Worm (Caenorhabditis elegans) whole organism, L4 larva: ENCODE measurements around the gene B0244.17.
A peak's percentile ranks its signal among the peaks of the same experiment; 100 is the strongest.

ENCODE experiments used
- F37D6.2 ChIP-seq: sonication (generic microtip); optimal IDR thresholded peaks from 2 replicates; lab custom pipeline; 2016; ENCODE audit warnings: mild to moderate bottlenecking, missing genetic modification characterization, missing compliant biosample characterization
- F44E2.7 ChIP-seq: fragments of 200-800 bp; sonication (Bioruptor generic); IDR thresholded peaks from 2 replicates; pipeline ENCODE4 v2.1.2; 2022; ENCODE audit warnings: missing genetic modification characterization, missing compliant biosample characterization
- F49E8.2 ChIP-seq: sonication (generic microtip); optimal IDR thresholded peaks from 2 replicates; lab custom pipeline; 2016; ENCODE audit warnings: missing compliant biosample characterization, mild to moderate bottlenecking, missing genetic modification characterization, borderline replicate concordance
- T20F7.1 ChIP-seq: fragments of 200-800 bp; sonication (Bioruptor generic); optimal IDR thresholded peaks from 2 replicates; lab custom pipeline; 2018; ENCODE audit warnings: mild to moderate bottlenecking, missing genetic modification characterization, missing compliant biosample characterization
- Y5F2A.4 ChIP-seq: fragments of 200-800 bp; sonication (Bioruptor generic); optimal IDR thresholded peaks from 2 replicates; lab custom pipeline; 2018; ENCODE audit warnings: mild to moderate bottlenecking, missing genetic modification characterization, missing compliant biosample characterization
- aha-1 ChIP-seq: fragments of 150-350 bp; peaks from one replicate; lab custom pipeline; 2014; ENCODE audit warnings: missing biosample characterization, missing genetic modification characterization
- aly-2 ChIP-seq: sonication (generic microtip); optimal IDR thresholded peaks from 2 replicates; lab custom pipeline; 2018; ENCODE audit warnings: missing biosample characterization, missing genetic modification characterization
- ceh-32 ChIP-seq: sonication (generic microtip); optimal IDR thresholded peaks from 2 replicates; lab custom pipeline; 2016; ENCODE audit warnings: mild to moderate bottlenecking, missing genetic modification characterization, missing compliant biosample characterization; ENCODE audit not compliant: poor library complexity
- ceh-62 ChIP-seq: sonication (generic microtip); optimal IDR thresholded peaks from 2 replicates; lab custom pipeline; 2017; ENCODE audit warnings: missing biosample characterization, missing genetic modification characterization
- ces-1 ChIP-seq: fragments of 150-350 bp; sonication (generic microtip); optimal IDR thresholded peaks from 4 replicates; lab custom pipeline; 2014; ENCODE audit warnings: missing biosample characterization, missing genetic modification reagents, missing genetic modification characterization
- ctbp-1 ChIP-seq: fragments of 200-800 bp; sonication (Bioruptor generic); IDR thresholded peaks from 2 replicates; pipeline ENCODE4 v1.3.6; 2022; ENCODE audit warnings: missing genetic modification reagents, missing genetic modification characterization, missing compliant biosample characterization
- daf-16 ChIP-seq, 3 experiments: sonication (generic microtip); optimal IDR thresholded peaks; 2 replicates each; lab custom pipeline; 2016 to 2017; ENCODE audit warnings: missing genetic modification characterization in 3 of 3, missing genetic modification reagents in 3 of 3, mild to moderate bottlenecking in 2 of 3, missing compliant biosample characterization in 2 of 3, missing biosample characterization in 1 of 3, moderate library complexity in 1 of 3
- dmd-8 ChIP-seq: fragments of 200-800 bp; sonication (Bioruptor generic); IDR thresholded peaks from 2 replicates; pipeline ENCODE4 v1.3.6; 2022; ENCODE audit warnings: missing genetic modification characterization, missing compliant biosample characterization
- dpl-1 ChIP-seq: fragments of 150-350 bp; optimal IDR thresholded peaks from 2 replicates; lab custom pipeline; 2014; ENCODE audit warnings: missing biosample characterization, missing genetic modification reagents, missing genetic modification characterization
- dve-1 ChIP-seq: sonication (generic microtip); optimal IDR thresholded peaks from 2 replicates; lab custom pipeline; 2017; ENCODE audit warnings: antibody characterized with exemption, mild to moderate bottlenecking, missing genetic modification characterization, missing compliant biosample characterization; ENCODE audit not compliant: insufficient read depth
- egl-27 ChIP-seq: sonication (generic microtip); optimal IDR thresholded peaks from 3 replicates; lab custom pipeline; 2017; ENCODE audit warnings: missing biosample characterization, missing genetic modification reagents, missing genetic modification characterization
- egl-43 ChIP-seq: fragments of 200-800 bp; sonication (Bioruptor generic); IDR thresholded peaks from 2 replicates; pipeline ENCODE4 v1.3.6; 2022; ENCODE audit warnings: missing genetic modification reagents, missing genetic modification characterization, missing compliant biosample characterization
- hif-1 ChIP-seq, 2 experiments: sonication (generic microtip); optimal IDR thresholded peaks; 2 replicates each; lab custom pipeline; 2016 to 2017; ENCODE audit warnings: missing compliant biosample characterization in 2 of 2, missing genetic modification characterization in 2 of 2, missing genetic modification reagents in 2 of 2, missing genotype in 2 of 2, mild to moderate bottlenecking in 1 of 2
- hlh-30 ChIP-seq: sonication (generic microtip); optimal IDR thresholded peaks from 2 replicates; lab custom pipeline; 2017; ENCODE audit warnings: antibody characterized with exemption, mild to moderate bottlenecking, missing genetic modification characterization, missing compliant biosample characterization; ENCODE audit not compliant: insufficient read depth
- jun-1 ChIP-seq: fragments of 150-350 bp; optimal IDR thresholded peaks from 2 replicates; lab custom pipeline; 2014; ENCODE audit warnings: missing biosample characterization, missing genetic modification reagents, missing genetic modification characterization
- lin-1 ChIP-seq: fragments of 200-800 bp; sonication (Bioruptor generic); IDR thresholded peaks from 2 replicates; pipeline ENCODE4 v1.3.6; 2022; ENCODE audit warnings: missing genetic modification reagents, missing genetic modification characterization, missing compliant biosample characterization
- lin-38 ChIP-seq: fragments of 200-800 bp; sonication (Bioruptor generic); IDR thresholded peaks from 2 replicates; pipeline ENCODE4 v1.3.6; 2022; ENCODE audit warnings: missing genetic modification reagents, missing genetic modification characterization, missing compliant biosample characterization
- mes-2 ChIP-seq: sonication (generic microtip); optimal IDR thresholded peaks from 2 replicates; lab custom pipeline; 2016; ENCODE audit warnings: missing genotype, mild to moderate bottlenecking, missing genetic modification characterization, missing compliant biosample characterization; ENCODE audit not compliant: poor library complexity, severe bottlenecking
- mxl-2 ChIP-seq: fragments of 200-800 bp; sonication (Bioruptor generic); conservative IDR thresholded peaks from 2 replicates; pipeline ENCODE4 v1.3.6; 2022; ENCODE audit warnings: missing genetic modification reagents, missing genetic modification characterization, missing compliant biosample characterization
- nhr-10 ChIP-seq: fragments of 150-350 bp; optimal IDR thresholded peaks from 2 replicates; lab custom pipeline; 2014; ENCODE audit warnings: missing biosample characterization, missing genetic modification characterization
- nhr-102 ChIP-seq: sonication (generic microtip); optimal IDR thresholded peaks from 2 replicates; lab custom pipeline; 2016; ENCODE audit warnings: mild to moderate bottlenecking, missing genetic modification characterization, moderate library complexity, missing compliant biosample characterization
- nhr-25 ChIP-seq: sonication (generic microtip); optimal IDR thresholded peaks from 2 replicates; lab custom pipeline; 2017; ENCODE audit warnings: missing genetic modification characterization, mild to moderate bottlenecking, missing compliant biosample characterization, antibody characterized with exemption, moderate library complexity, borderline replicate concordance; ENCODE audit not compliant: insufficient read depth
- nhr-28 ChIP-seq: fragments of 150-350 bp; optimal IDR thresholded peaks from 2 replicates; lab custom pipeline; 2014; ENCODE audit warnings: missing biosample characterization, missing genetic modification characterization
- nhr-42 ChIP-seq: fragments of 200-800 bp; sonication (Bioruptor generic); IDR thresholded peaks from 2 replicates; pipeline ENCODE4 v1.3.6; 2022; ENCODE audit warnings: missing genetic modification characterization, missing compliant biosample characterization
- nhr-48 ChIP-seq: sonication (generic microtip); optimal IDR thresholded peaks from 2 replicates; lab custom pipeline; 2016; ENCODE audit warnings: mild to moderate bottlenecking, missing genetic modification characterization, missing compliant biosample characterization
- nhr-6 ChIP-seq: fragments of 150-350 bp; optimal IDR thresholded peaks from 2 replicates; lab custom pipeline; 2014; ENCODE audit warnings: missing biosample characterization, missing genetic modification characterization
- rbr-2 ChIP-seq: sonication (generic microtip); optimal IDR thresholded peaks from 2 replicates; lab custom pipeline; 2016; ENCODE audit warnings: missing genotype, missing genetic modification characterization, missing compliant biosample characterization
- snpc-4 ChIP-seq: fragments of 150-350 bp; optimal IDR thresholded peaks from 2 replicates; lab custom pipeline; 2014; ENCODE audit warnings: missing biosample characterization, missing genetic modification characterization
- spr-1 ChIP-seq: sonication (generic microtip); optimal IDR thresholded peaks from 2 replicates; lab custom pipeline; 2016; ENCODE audit warnings: mild to moderate bottlenecking, missing genetic modification characterization, missing compliant biosample characterization
- spr-3 ChIP-seq: fragments of 200-800 bp; sonication (Bioruptor generic); optimal IDR thresholded peaks from 2 replicates; lab custom pipeline; 2018; ENCODE audit warnings: mild to moderate bottlenecking, missing genetic modification characterization, missing compliant biosample characterization
- tag-97 ChIP-seq: fragments of 200-800 bp; sonication (Bioruptor generic); IDR thresholded peaks from 2 replicates; pipeline ENCODE4 v1.3.6; 2022; ENCODE audit warnings: missing genetic modification characterization, missing compliant biosample characterization
- tra-1 ChIP-seq: fragments of 200-800 bp; sonication (Bioruptor generic); IDR thresholded peaks from 2 replicates; pipeline ENCODE4 v1.3.6; 2022; ENCODE audit warnings: missing genetic modification reagents, missing genetic modification characterization, missing compliant biosample characterization
- unc-39 ChIP-seq: sonication (generic microtip); optimal IDR thresholded peaks from 2 replicates; lab custom pipeline; 2017; ENCODE audit warnings: missing biosample characterization, missing genetic modification characterization
- unc-62 ChIP-seq, 3 experiments: fragments of 150-350 bp in 1 of 3; sonication (generic microtip); optimal IDR thresholded peaks in 2 of 3; peaks in 1 of 3; 1 replicate in 1 of 3; 2 replicates in 2 of 3; lab custom pipeline; 2014 to 2017; ENCODE audit warnings: missing biosample characterization in 3 of 3, missing genetic modification characterization in 3 of 3, missing genetic modification reagents in 3 of 3, missing genotype in 1 of 3
- zfp-2 ChIP-seq: sonication (generic microtip); optimal IDR thresholded peaks from 2 replicates; lab custom pipeline; 2016; ENCODE audit warnings: mild to moderate bottlenecking, missing genetic modification characterization, missing compliant biosample characterization
- zfp-3 ChIP-seq: fragments of 200-800 bp; sonication (Bioruptor generic); conservative IDR thresholded peaks from 2 replicates; pipeline ENCODE4 v1.3.6; 2022; ENCODE audit warnings: missing genetic modification reagents, missing genetic modification characterization, missing compliant biosample characterization
- zip-11 ChIP-seq: fragments of 200-800 bp; sonication (Bioruptor generic); IDR thresholded peaks from 2 replicates; pipeline ENCODE4 v1.3.6; 2022; ENCODE audit warnings: missing genetic modification characterization, missing compliant biosample characterization
- ztf-7 ChIP-seq: fragments of 150-350 bp; optimal IDR thresholded peaks from 2 replicates; lab custom pipeline; 2014; ENCODE audit warnings: missing biosample characterization, missing genetic modification characterization

Gene B0244.17

DNA sequence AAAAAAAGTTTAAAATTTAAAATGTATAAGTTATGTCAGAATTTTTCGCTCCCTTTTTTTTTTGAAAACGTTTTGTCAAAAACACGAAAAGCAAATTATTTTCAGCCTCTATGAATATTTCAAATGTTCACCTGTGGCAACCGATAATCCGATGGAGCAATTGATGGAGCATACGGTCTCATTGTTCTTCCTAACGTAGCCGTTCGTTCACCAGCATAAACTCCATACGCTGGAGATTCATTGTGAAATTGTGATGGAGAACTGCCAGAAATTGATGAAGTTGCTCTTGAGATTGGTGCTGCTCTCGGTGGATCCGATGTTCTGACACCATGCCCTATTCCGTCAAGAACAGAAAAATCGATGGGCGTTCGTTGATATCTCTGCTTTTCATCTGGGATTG lies 41.2 kb upstream of the B0244.17 start:
- peak in 1 of 2 experiments; percentile 92 for TF ChIP-seq unc-62 (GFP tag; optimal IDR thresholded peaks at IDR 0.05 in 1 of 2; lab: Kevin White, UChicago)
- TF ChIP-seq unc-62 (tag; optimal IDR thresholded peaks at IDR 0.05; lab: Kevin White, UChicago) = no peak
- TF ChIP-seq zfp-3 (GFP tag; lab: Robert Waterston, UW) = no peak
- no peak for TF ChIP-seq mes-2
- TF ChIP-seq T20F7.1 (GFP tag; lab: Kevin White, UChicago) = no peak
- TF ChIP-seq dmd-8 (GFP tag; lab: Robert Waterston, UW) = no peak
- TF ChIP-seq ces-1 = no peak
- TF ChIP-seq F44E2.7 = 0 out of 2 replicates have a peak, but pooled peaks have one; percentile 21
- no peak for TF ChIP-seq lin-1 (GFP tag; lab: Robert Waterston, UW)

DNA sequence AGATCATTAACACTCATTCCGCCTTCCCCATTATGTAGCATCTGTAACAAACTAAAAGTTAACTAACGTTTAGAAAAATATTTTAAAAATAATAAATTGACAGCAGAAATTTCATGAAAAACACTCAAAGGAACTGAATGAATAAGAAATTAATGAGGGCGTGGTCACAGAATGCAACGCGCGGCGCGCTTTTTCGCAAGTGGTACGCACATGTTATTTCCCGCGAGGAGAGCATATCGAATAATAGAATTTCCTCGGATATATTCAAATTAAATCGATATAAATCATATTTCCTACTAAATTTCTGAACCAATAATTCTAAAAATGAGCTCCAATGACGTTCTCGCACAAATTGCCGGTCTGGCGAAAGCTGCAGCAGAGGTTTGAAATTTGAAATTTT lies 40.3 kb upstream of the B0244.17 start, which contains the start of the genes abi-1 and arle-14:
Gene abi-1, minus strand, starts transcription at position 51 of the 400 bp plus-strand sequence.
Gene arle-14, plus strand, starts transcription at position 217 of the 400 bp plus-strand sequence.
- TF ChIP-seq zip-11 (GFP tag; lab: Robert Waterston, UW) = no peak
- no peak for TF ChIP-seq tag-97
- TF ChIP-seq jun-1 (tag; lab: Kevin White, UChicago) = no peak
- TF ChIP-seq snpc-4 (tag; lab: Kevin White, UChicago) = no peak
- TF ChIP-seq Y5F2A.4 (GFP tag; lab: Kevin White, UChicago) = no peak
- peak; percentile 9 for TF ChIP-seq dpl-1 (GFP tag; lab: Kevin White, UChicago)
- TF ChIP-seq ztf-7 (tag; lab: Kevin White, UChicago) = no peak
- TF ChIP-seq nhr-10 (tag; lab: Kevin White, UChicago) = no peak
- TF ChIP-seq nhr-48 (tag; lab: Kevin White, UChicago) = no peak
- TF ChIP-seq nhr-6 (tag; lab: Kevin White, UChicago) = peak; percentile 12
- TF ChIP-seq hlh-30 = peak; percentile 17
- TF ChIP-seq aly-2 (tag; lab: Kevin White, UChicago) = no peak
- no peak for TF ChIP-seq ceh-32
- no peak for TF ChIP-seq unc-39 (tag; lab: Kevin White, UChicago)
- TF ChIP-seq F49E8.2 (tag; lab: Kevin White, UChicago) = no peak
- TF ChIP-seq lin-38 (GFP tag; lab: Robert Waterston, UW) = 0 out of 2 replicates have a peak, but pooled peaks have one; percentile 25
- peak; percentile 71 for TF ChIP-seq mes-2
- no peak for TF ChIP-seq nhr-28 (tag; lab: Kevin White, UChicago)
- peak; percentile 13 for TF ChIP-seq rbr-2 (tag; lab: Kevin White, UChicago)
- no peak for TF ChIP-seq ceh-62 (tag; lab: Kevin White, UChicago)
- no peak for TF ChIP-seq F37D6.2 (tag; lab: Kevin White, UChicago)
- no peak for TF ChIP-seq daf-16 (GFP tag; optimal IDR thresholded peaks at IDR 0.05; lab: Kevin White, UChicago)
- peak; percentile 12 for TF ChIP-seq daf-16 (tag; optimal IDR thresholded peaks at IDR 0.05; lab: Kevin White, UChicago)
- no peak for TF ChIP-seq egl-27

DNA sequence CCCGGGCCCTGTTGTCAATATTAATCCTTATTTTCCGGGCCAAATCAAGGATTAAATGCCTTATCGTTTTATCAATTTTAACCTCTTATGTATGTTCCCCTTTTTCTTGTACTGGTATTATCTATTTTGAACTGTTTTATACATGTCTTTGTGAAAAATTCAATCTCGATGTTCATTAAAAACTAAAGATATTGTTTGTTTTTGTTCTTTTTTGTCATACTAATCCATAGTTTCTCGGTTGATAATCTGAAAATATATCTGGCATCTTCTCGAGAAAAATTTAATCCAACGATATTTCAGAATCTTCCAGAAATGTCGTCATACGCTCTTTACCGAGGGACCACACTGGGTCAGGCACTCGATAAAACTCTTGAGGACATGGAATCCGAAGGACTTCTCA lies 39.3 kb upstream of the B0244.17 start, which contains the start of gene B0336.13:
Gene B0336.13, plus strand, starts transcription at position 301 of the 400 bp plus-strand sequence.
- TF ChIP-seq dpl-1 (GFP tag; lab: Kevin White, UChicago) (no peak), tag-97 (no peak), spr-1 (tag; lab: Kevin White, UChicago) (no peak), hif-1 (tag; optimal IDR thresholded peaks at IDR 0.05; lab: Kevin White, UChicago) (no peak), egl-43 (GFP tag; lab: Robert Waterston, UW) (no peak), ceh-32 (no peak), tra-1 (GFP tag; lab: Robert Waterston, UW) (no peak), mxl-2 (GFP tag; lab: Robert Waterston, UW) (no peak), aha-1 (tag; lab: Kevin White, UChicago) (no peak), ctbp-1 (GFP tag; lab: Robert Waterston, UW) (no peak), dve-1 (tag; lab: Kevin White, UChicago) (no peak), nhr-102 (tag; lab: Kevin White, UChicago) (no peak), spr-3 (GFP tag; lab: Kevin White, UChicago) (no peak), nhr-42 (no peak), zfp-2 (tag; lab: Kevin White, UChicago) (no peak), nhr-25 (tag; lab: Kevin White, UChicago) (no peak)
